Fruit fly (Drosophila melanogaster): ENCODE measurements around the gene CG42831.

The CG42831 gene

dm6 chr3L:10851107-10851762 is 36.6 kb downstream of the CG42831 start (continued):
- no peak for TF ChIP-seq pita (GFP tag; optimal IDR thresholded peaks at IDR 0.05)
- TF ChIP-seq Nf-YB (GFP tag; optimal IDR thresholded peaks at IDR 0.05): peak; percentile 39
- 0 out of 2 replicates have a peak, but pooled peaks have one; percentile 7 for TF ChIP-seq stc (GFP tag; IDR thresholded peaks at IDR 0.05)
- peak; percentile 70 for TF ChIP-seq sqz (GFP tag; optimal IDR thresholded peaks at IDR 0.05)
- no peak for TF ChIP-seq tap (tag; optimal IDR thresholded peaks at IDR 0.05)
- peak; percentile 5 for TF ChIP-seq CG17912 (GFP tag; optimal IDR thresholded peaks at IDR 0.05)
- TF ChIP-seq Lpt (GFP tag; optimal IDR thresholded peaks at IDR 0.05): peak; percentile 2
- TF ChIP-seq CG11723 (GFP tag; optimal IDR thresholded peaks at IDR 0.05): no peak
- no peak for TF ChIP-seq CG2678 (tag; optimal IDR thresholded peaks at IDR 0.05)
- TF ChIP-seq CG33557 (GFP tag; optimal IDR thresholded peaks at IDR 0.05): no peak
- 0 out of 2 replicates have a peak, but pooled peaks have one; percentile 37 for TF ChIP-seq vvl (GFP tag; IDR thresholded peaks at IDR 0.05)
- TF ChIP-seq cg (GFP tag; optimal IDR thresholded peaks at IDR 0.05): peak; percentile 83
- TF ChIP-seq CG12391 (tag; optimal IDR thresholded peaks at IDR 0.05): no peak
- peak; percentile 96; the same call in 2 of the 3 replicates for TF ChIP-seq CG2199 (GFP tag; IDR thresholded peaks at IDR 0.05)
- TF ChIP-seq Drgx (GFP tag; IDR thresholded peaks at IDR 0.05): 0 out of 2 replicates have a peak, but pooled peaks have one; percentile 6
- TF ChIP-seq CG8924 (tag; optimal IDR thresholded peaks at IDR 0.05): peak; percentile 11
- peak; percentile 70 for TF ChIP-seq Med (GFP tag)
- no peak for TF ChIP-seq CG5953 (GFP tag; IDR thresholded peaks at IDR 0.05)
- TF ChIP-seq CG12236 (GFP tag; optimal IDR thresholded peaks at IDR 0.05): no peak
- no peak for TF ChIP-seq CG5245 (GFP tag; optimal IDR thresholded peaks at IDR 0.05)
- TF ChIP-seq CG13296 (GFP tag; optimal IDR thresholded peaks at IDR 0.05): no peak
- TF ChIP-seq ac (GFP tag; optimal IDR thresholded peaks at IDR 0.05): peak; percentile 87
- TF ChIP-seq CG33213 (GFP tag; optimal IDR thresholded peaks at IDR 0.05): no peak
- no peak for TF ChIP-seq CG4328 (GFP tag; optimal IDR thresholded peaks at IDR 0.05)
- no peak for TF ChIP-seq ash1 (GFP tag; optimal IDR thresholded peaks at IDR 0.05)
- TF ChIP-seq D (optimal IDR thresholded peaks at IDR 0.05): peak; percentile 84
- no peak for TF ChIP-seq D (GFP tag; optimal IDR thresholded peaks at IDR 0.05)
- TF ChIP-seq vnd (GFP tag; IDR thresholded peaks at IDR 0.05; ENCODE audit: partially characterized antibody): no peak
- no peak for TF ChIP-seq Bteb2 (GFP tag; optimal IDR thresholded peaks at IDR 0.05)
- TF ChIP-seq ci (GFP tag; IDR thresholded peaks at IDR 0.05): no peak
- no peak for TF ChIP-seq pho (GFP tag; optimal IDR thresholded peaks at IDR 0.05)
- TF ChIP-seq CG17802 (tag; optimal IDR thresholded peaks at IDR 0.05): no peak
- TF ChIP-seq CG6272 (GFP tag; IDR thresholded peaks at IDR 0.05): no peak
- TF ChIP-seq CG4360 (GFP tag; IDR thresholded peaks at IDR 0.05): peak; percentile 37; the same call in 1 of the 2 replicates
- no peak for TF ChIP-seq dmrt99B (tag; optimal IDR thresholded peaks at IDR 0.05)
- TF ChIP-seq pros (GFP tag; optimal IDR thresholded peaks at IDR 0.05): peak; percentile 96
- no peak for TF ChIP-seq yki (optimal IDR thresholded peaks at IDR 0.05)
- TF ChIP-seq CG32767 (GFP tag; IDR thresholded peaks at IDR 0.05): peak; percentile 34; the same call in 1 of the 2 replicates
- TF ChIP-seq Chrac-16 (GFP tag; optimal IDR thresholded peaks at IDR 0.05): no peak
- TF ChIP-seq nom (GFP tag; optimal IDR thresholded peaks at IDR 0.05): peak; percentile 35
- no peak for TF ChIP-seq CG1024 (GFP tag; IDR thresholded peaks at IDR 0.05)
- TF ChIP-seq Side (GFP tag; optimal IDR thresholded peaks at IDR 0.05): no peak
- no peak for TF ChIP-seq Optix (GFP tag; IDR thresholded peaks at IDR 0.05)
- peak; percentile 31 for TF ChIP-seq Deaf1 (tag; optimal IDR thresholded peaks at IDR 0.05)
- peak; percentile 44 for TF ChIP-seq abd-A (tag; optimal IDR thresholded peaks at IDR 0.05)
- TF ChIP-seq chm (GFP tag; IDR thresholded peaks at IDR 0.05): peak; percentile 43; the same call in 1 of the 2 replicates
- TF ChIP-seq fd102C (GFP tag; optimal IDR thresholded peaks at IDR 0.05): no peak
- TF ChIP-seq CG15479 (GFP tag; optimal IDR thresholded peaks at IDR 0.05): peak; percentile 75
- no peak for TF ChIP-seq CG7556 (GFP tag; optimal IDR thresholded peaks at IDR 0.05)
- TF ChIP-seq CG10543 (GFP tag; optimal IDR thresholded peaks at IDR 0.05): peak; percentile 20

All from whole organism, embryonic.